Worm (Caenorhabditis elegans): Measurements from ENCODE around the gene C11H1.9.
A peak's percentile ranks its signal among the peaks of the same experiment; 100 is the strongest.

The C11H1.9 gene

DNA sequence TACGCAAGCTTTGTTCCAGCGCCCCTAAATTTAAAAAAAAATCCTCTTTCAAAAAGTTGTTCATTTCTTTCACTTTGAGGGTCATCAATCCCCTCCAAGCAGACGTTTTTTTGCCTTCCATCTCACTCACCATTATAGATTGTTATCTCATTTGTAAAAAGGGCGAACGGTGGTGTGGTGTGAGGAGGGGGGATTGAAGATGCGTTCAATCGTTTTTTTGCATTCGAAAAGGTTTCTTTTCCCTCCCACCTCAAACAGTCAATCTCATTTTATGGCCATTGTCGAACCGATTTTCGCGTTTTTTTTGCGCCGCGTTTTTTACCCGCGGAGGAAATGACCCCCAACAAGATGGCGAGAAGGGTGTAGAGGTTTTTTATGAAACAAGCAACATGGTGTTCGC, 18.7 kb upstream of the C11H1.9 start:
- TF ChIP-seq unc-62 (GFP tag; optimal IDR thresholded peaks at IDR 0.05 in 1 of 2) (peak in 1 of 2 experiments; percentile 84), unc-62 (tag; optimal IDR thresholded peaks at IDR 0.05) (no peak), fkh-10 (GFP tag; optimal IDR thresholded peaks at IDR 0.05) (no peak)

DNA sequence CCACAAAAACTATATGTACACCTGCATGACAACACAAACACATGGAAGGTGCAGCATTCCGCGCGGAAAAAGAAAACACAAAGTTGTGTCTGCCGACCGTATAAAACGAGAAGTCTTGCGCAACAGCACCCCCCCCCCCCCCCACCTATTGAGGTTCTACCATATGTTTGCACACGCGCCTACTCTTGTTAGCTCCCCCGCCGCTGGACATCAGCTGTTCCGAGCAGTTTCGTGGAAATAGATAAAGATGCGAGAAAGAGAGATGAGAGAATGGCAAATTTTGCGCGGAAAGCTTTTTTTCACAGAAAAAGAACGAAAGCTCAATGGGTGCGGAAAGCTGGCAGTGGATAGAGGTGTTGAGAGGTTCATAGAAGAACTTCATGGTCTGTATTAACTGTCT, 15.4 kb upstream of the C11H1.9 start:
- TF ChIP-seq hlh-11 (tag; optimal IDR thresholded peaks at IDR 0.05) = peak; percentile 22
- TF ChIP-seq set-16 (GFP tag; IDR thresholded peaks at IDR 0.05) = peak; percentile 22; the same call in 1 of the 2 replicates
- no peak for TF ChIP-seq Y48G9A.11 (GFP tag; IDR thresholded peaks at IDR 0.05)
- TF ChIP-seq lim-7 (GFP tag; IDR thresholded peaks at IDR 0.05) = no peak

DNA sequence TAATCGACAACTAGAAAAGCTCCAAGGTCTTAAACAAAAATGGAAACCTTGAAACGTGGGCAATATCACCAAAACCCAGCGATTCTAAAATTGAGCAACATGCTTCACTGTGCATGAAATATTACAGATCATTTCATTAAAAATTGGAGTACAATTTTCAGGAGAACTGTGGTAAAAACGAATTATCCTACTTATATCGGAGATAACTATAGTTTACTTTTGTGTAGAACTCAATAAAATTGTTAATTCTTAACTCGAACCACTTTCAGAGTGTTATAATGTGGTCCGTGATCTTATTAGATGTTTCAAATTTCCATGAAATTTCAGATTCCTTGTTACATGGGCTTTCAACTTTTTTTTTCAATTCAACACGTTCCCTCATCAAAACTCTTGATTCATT, 15.0 kb upstream of the C11H1.9 start, which contains the start of gene K04G11.1:
Gene K04G11.1 (plus strand): TSS at position 301 of the 400 bp plus-strand sequence.
- no peak for TF ChIP-seq dmd-8 (GFP tag; IDR thresholded peaks at IDR 0.05)
- TF ChIP-seq mxl-2 (GFP tag; conservative IDR thresholded peaks at IDR 0.05) = no peak

DNA sequence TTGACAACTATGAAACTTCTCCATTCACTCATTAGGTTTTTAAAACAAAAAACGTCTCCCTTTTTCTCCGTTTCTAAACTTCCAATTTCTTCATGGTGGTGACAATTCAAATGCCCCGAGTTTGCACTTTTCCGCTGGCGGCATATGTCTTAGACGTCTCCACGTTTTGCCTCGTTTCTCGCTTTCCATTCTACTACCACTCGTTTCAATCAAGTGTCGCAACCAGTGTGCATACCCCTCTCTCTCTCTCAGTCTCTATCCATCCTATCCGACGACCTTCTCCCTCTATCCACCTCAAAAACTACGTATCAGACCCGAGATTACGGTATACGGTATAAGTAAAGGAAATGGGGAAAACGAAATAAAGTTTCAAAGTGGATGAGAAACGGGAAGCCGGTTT, 14.0 kb upstream of the C11H1.9 start:
- TF ChIP-seq nhr-6 (tag; optimal IDR thresholded peaks at IDR 0.05) = no peak
- TF ChIP-seq nhr-28 (tag; optimal IDR thresholded peaks at IDR 0.05) = peak; percentile 17
- peak; percentile 37 for TF ChIP-seq hlh-30 (tag; optimal IDR thresholded peaks at IDR 0.05; ENCODE audit: insufficient read depth)

DNA sequence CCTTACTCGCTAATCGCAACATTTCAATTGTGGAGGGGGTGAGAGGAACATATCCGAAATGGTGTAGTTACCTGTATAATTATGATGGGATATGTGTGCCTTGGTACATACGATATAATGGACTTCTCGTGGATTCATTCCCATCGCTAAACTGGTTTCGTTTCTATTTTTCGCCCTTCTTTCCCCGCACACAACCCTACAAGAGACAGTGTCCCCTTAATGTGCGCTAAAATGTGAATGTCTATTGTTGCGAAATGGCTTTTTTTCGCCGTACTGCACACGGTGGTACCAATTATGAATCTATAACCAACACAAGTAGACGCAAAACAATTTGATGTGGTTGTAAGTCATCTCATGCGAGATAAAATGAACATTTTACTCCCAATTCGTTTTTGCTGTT, 9.2 kb upstream of the C11H1.9 start:
- no peak for TF ChIP-seq vab-7 (GFP tag; IDR thresholded peaks at IDR 0.05)
- TF ChIP-seq F37D6.2 (tag; optimal IDR thresholded peaks at IDR 0.05) = no peak
- TF ChIP-seq nhr-237 (tag; optimal IDR thresholded peaks at IDR 0.05) = no peak
- TF ChIP-seq ama-1 (optimal IDR thresholded peaks at IDR 0.05) = no peak
- no peak for TF ChIP-seq mdl-1 (tag; optimal IDR thresholded peaks at IDR 0.05)
- TF ChIP-seq unc-130 (GFP tag; optimal IDR thresholded peaks at IDR 0.05) = no peak
- TF ChIP-seq cey-2 (tag; optimal IDR thresholded peaks at IDR 0.05; ENCODE audit: borderline replicate concordance, insufficient read depth) = no peak
- no peak for TF ChIP-seq daf-8 (GFP tag; IDR thresholded peaks at IDR 0.05)
- no peak for TF ChIP-seq egl-27 (tag; optimal IDR thresholded peaks at IDR 0.05)
- no peak for TF ChIP-seq zip-2 (tag; optimal IDR thresholded peaks at IDR 0.05)
- no peak for TF ChIP-seq nhr-48 (tag; optimal IDR thresholded peaks at IDR 0.05)
- TF ChIP-seq fkh-10 (GFP tag; optimal IDR thresholded peaks at IDR 0.05) = no peak
- no peak for TF ChIP-seq saeg-2 (GFP tag; IDR thresholded peaks at IDR 0.05)
- TF ChIP-seq ztf-7 (tag; optimal IDR thresholded peaks at IDR 0.05) = no peak
- no peak for TF ChIP-seq lir-3 (tag; optimal IDR thresholded peaks at IDR 0.05)
- no peak for TF ChIP-seq lin-38 (GFP tag; IDR thresholded peaks at IDR 0.05)
- no peak for TF ChIP-seq F44E2.7 (GFP tag; IDR thresholded peaks at IDR 0.05)
- TF ChIP-seq Y105C5A.15 (GFP tag; IDR thresholded peaks at IDR 0.05) = no peak

DNA sequence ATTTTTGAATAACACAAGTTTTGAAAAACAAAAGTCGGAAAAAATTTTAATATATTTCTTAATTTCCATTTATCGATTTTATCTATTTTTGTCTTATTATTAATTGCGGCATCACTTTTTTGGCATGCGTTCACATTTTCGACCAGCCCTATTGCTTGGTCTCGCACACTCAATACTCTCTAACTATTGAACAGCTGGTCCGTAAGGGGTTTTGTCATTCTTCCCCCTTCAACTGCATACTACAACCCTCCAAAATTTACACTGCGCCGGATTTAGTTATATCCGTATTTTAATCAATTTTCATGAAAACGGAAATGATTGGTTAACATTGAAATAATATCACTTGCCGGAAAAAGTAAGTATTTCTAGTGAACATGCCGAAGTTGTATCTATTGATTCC, 7.2 kb upstream of the C11H1.9 start, which contains the start of gene C11H1.7:
Gene C11H1.7 (plus strand): TSS at position 12 of the 400 bp plus-strand sequence.
- TF ChIP-seq nhr-42 (GFP tag; IDR thresholded peaks at IDR 0.05) = no peak
- TF ChIP-seq dmd-6 (GFP tag; IDR thresholded peaks at IDR 0.05) = no peak
- no peak for TF ChIP-seq unc-62 (GFP tag; optimal IDR thresholded peaks at IDR 0.05 in 1 of 2)
- TF ChIP-seq unc-62 (tag; optimal IDR thresholded peaks at IDR 0.05) = no peak
- no peak for TF ChIP-seq nhr-41 (GFP tag; IDR thresholded peaks at IDR 0.05)
- TF ChIP-seq ces-1 (GFP tag; optimal IDR thresholded peaks at IDR 0.05) = no peak
- peak; percentile 60 for TF ChIP-seq aha-1 (tag)
- no peak for TF ChIP-seq dpl-1 (GFP tag; optimal IDR thresholded peaks at IDR 0.05)
